Fruit fly (Drosophila melanogaster): ENCODE results near the gene TAF1B.

Gene TAF1B

DNA sequence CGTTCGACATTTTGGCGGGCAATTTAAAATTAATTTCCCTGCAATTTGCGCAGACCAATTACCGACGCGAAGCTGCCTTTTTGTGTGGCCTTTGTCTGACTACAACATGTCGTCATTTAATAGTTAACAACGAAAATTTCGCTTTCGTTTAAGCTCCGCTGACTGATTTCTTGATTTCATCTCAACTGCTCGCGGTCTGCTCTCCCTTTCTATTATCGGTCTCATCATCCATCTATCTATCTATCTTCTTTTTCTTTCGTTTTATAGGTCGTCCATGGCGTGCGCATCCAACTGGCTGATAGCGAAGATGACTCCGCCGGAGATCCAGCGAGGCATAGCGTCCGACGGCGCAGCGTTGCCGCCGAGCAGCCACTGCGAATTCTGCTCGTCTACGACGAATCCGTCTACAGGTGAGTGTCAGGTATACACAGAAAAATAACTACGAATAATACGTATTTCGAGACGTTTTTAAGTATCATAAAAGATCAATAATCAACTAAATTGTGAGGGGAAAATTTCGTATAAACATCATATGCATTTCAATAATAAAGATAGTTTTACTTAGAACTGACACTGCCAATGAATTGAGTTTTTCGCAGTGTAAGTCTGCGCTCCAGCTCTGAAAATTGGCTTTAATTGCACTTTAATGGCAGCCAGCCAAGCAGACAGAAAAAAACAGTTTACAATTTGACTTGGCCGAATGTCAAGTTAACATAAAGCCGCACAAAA lies 10.1 kb upstream of the TAF1B start (continued):
- no peak for TF ChIP-seq wor (GFP tag; IDR thresholded peaks at IDR 0.05)
- no peak for TF ChIP-seq CG15696 (tag; optimal IDR thresholded peaks at IDR 0.05)
- TF ChIP-seq p53 (GFP tag; optimal IDR thresholded peaks at IDR 0.05) = no peak
- TF ChIP-seq Aef1 (GFP tag; IDR thresholded peaks at IDR 0.05) = peak; percentile 33; the same call in 1 of the 3 replicates
- TF ChIP-seq sob (GFP tag; IDR thresholded peaks at IDR 0.05) = peak; percentile 48; the same call in 1 of the 2 replicates
- TF ChIP-seq dmrt99B (tag; optimal IDR thresholded peaks at IDR 0.05) = peak; percentile 71
- peak; percentile 16; the same call in 1 of the 2 replicates for TF ChIP-seq CG4730 (GFP tag; IDR thresholded peaks at IDR 0.05)
- no peak for TF ChIP-seq Ssrp (tag; optimal IDR thresholded peaks at IDR 0.05)
- no peak for TF ChIP-seq Doc3 (GFP tag; IDR thresholded peaks at IDR 0.05; ENCODE audit: partially characterized antibody)
- TF ChIP-seq bsh (GFP tag; optimal IDR thresholded peaks at IDR 0.05) = peak in 1 of 2 experiments; percentile 29
- TF ChIP-seq CG34422 (GFP tag; IDR thresholded peaks at IDR 0.05) = 0 out of 3 replicates have a peak, but pooled peaks have one; percentile 24
- no peak for TF ChIP-seq ab (GFP tag; optimal IDR thresholded peaks at IDR 0.05)
- no peak for TF ChIP-seq CG7372 (GFP tag; IDR thresholded peaks at IDR 0.05)
- no peak for TF ChIP-seq Chrac-16 (GFP tag; optimal IDR thresholded peaks at IDR 0.05)
- TF ChIP-seq CG6254 (GFP tag; optimal IDR thresholded peaks at IDR 0.05) = peak; percentile 54
- TF ChIP-seq CG3281 (GFP tag; optimal IDR thresholded peaks at IDR 0.05) = peak; percentile 0
- TF ChIP-seq E2f1 (GFP tag; IDR thresholded peaks at IDR 0.05) = peak; percentile 31; the same call in 1 of the 2 replicates
- no peak for TF ChIP-seq CG6765 (GFP tag; optimal IDR thresholded peaks at IDR 0.05)
- peak; percentile 38; the same call in 1 of the 3 replicates for TF ChIP-seq CG14050 (GFP tag; IDR thresholded peaks at IDR 0.05)
- no peak for TF ChIP-seq schlank (tag; optimal IDR thresholded peaks at IDR 0.05)
- TF ChIP-seq CG17912 (GFP tag; optimal IDR thresholded peaks at IDR 0.05) = no peak
- TF ChIP-seq B-H1 (GFP tag; IDR thresholded peaks at IDR 0.05) = peak; percentile 54; the same call in 2 of the 3 replicates
- TF ChIP-seq Mes4 (GFP tag; optimal IDR thresholded peaks at IDR 0.05) = no peak
- no peak for TF ChIP-seq NFAT (GFP tag; IDR thresholded peaks at IDR 0.05)
- TF ChIP-seq lmd (GFP tag; IDR thresholded peaks at IDR 0.05) = 0 out of 2 replicates have a peak, but pooled peaks have one; percentile 40
- TF ChIP-seq CG13775 (GFP tag; optimal IDR thresholded peaks at IDR 0.05) = no peak
- no peak for TF ChIP-seq hth (optimal IDR thresholded peaks at IDR 0.05)
- TF ChIP-seq CG12104 (GFP tag; optimal IDR thresholded peaks at IDR 0.05) = no peak
- TF ChIP-seq ewg (GFP tag; optimal IDR thresholded peaks at IDR 0.05) = no peak
- TF ChIP-seq CG13424 (tag; optimal IDR thresholded peaks at IDR 0.05) = peak; percentile 35
- TF ChIP-seq Drgx (GFP tag; IDR thresholded peaks at IDR 0.05) = peak; percentile 83
- no peak for TF ChIP-seq Dek (tag; optimal IDR thresholded peaks at IDR 0.05)
- peak; percentile 20 for TF ChIP-seq pum (GFP tag; optimal IDR thresholded peaks at IDR 0.05)
- peak; percentile 65 for TF ChIP-seq gem (tag; optimal IDR thresholded peaks at IDR 0.05)
- TF ChIP-seq CG9437 (GFP tag; optimal IDR thresholded peaks at IDR 0.05) = no peak
- 0 out of 2 replicates have a peak, but pooled peaks have one; percentile 23 for TF ChIP-seq CG43689 (GFP tag; IDR thresholded peaks at IDR 0.05)
- TF ChIP-seq CTCF (GFP tag; optimal IDR thresholded peaks at IDR 0.05) = no peak
- no peak for TF ChIP-seq Dbx (GFP tag; IDR thresholded peaks at IDR 0.05)
- TF ChIP-seq CG2199 (GFP tag; IDR thresholded peaks at IDR 0.05) = no peak
- TF ChIP-seq Oli (tag; optimal IDR thresholded peaks at IDR 0.05) = peak; percentile 58
- 0 out of 2 replicates have a peak, but pooled peaks have one; percentile 14 for TF ChIP-seq E2f2 (GFP tag; IDR thresholded peaks at IDR 0.05)
- no peak for TF ChIP-seq dm (GFP tag; optimal IDR thresholded peaks at IDR 0.05)
- TF ChIP-seq MESR4 (GFP tag; optimal IDR thresholded peaks at IDR 0.05) = no peak
- no peak for TF ChIP-seq Bdp1 (GFP tag; optimal IDR thresholded peaks at IDR 0.05)
- TF ChIP-seq ftz-f1 (GFP tag; optimal IDR thresholded peaks at IDR 0.05) = no peak
- no peak for TF ChIP-seq hb (GFP tag; IDR thresholded peaks at IDR 0.05; ENCODE audit: partially characterized antibody)
- peak; percentile 24 for TF ChIP-seq CG17385 (GFP tag; optimal IDR thresholded peaks at IDR 0.05)
- peak; percentile 6 for TF ChIP-seq CG5245 (GFP tag; optimal IDR thresholded peaks at IDR 0.05)
- TF ChIP-seq chinmo (GFP tag; IDR thresholded peaks at IDR 0.05; ENCODE audit: partially characterized antibody) = 0 out of 4 replicates have a peak, but pooled peaks have one; percentile 8
- TF ChIP-seq eyg (GFP tag; optimal IDR thresholded peaks at IDR 0.05) = no peak
